Worm (Caenorhabditis elegans) whole organism, L3 larva: ENCODE results near the gene ZK180.5.

Source experiments
- ceh-9 ChIP-seq: sonication (generic microtip); optimal IDR thresholded peaks from 2 replicates; lab custom pipeline; 2018; ENCODE audit warnings: missing biosample characterization, missing genetic modification characterization
- elt-3 ChIP-seq, 3 experiments: fragments of 150-350 bp in 1 of 3; sonication (generic microtip) in 2 of 3; optimal IDR thresholded peaks; 2 replicates in 2 of 3; 4 replicates in 1 of 3; lab custom pipeline; 2014 to 2017; ENCODE audit warnings: missing biosample characterization in 3 of 3, missing genetic modification characterization in 3 of 3
- jun-1 ChIP-seq: fragments of 150-350 bp; optimal IDR thresholded peaks from 2 replicates; lab custom pipeline; 2014; ENCODE audit warnings: missing biosample characterization, missing genetic modification reagents, missing genetic modification characterization
- mdl-1 ChIP-seq: fragments of 150-350 bp; optimal IDR thresholded peaks from 2 replicates; lab custom pipeline; 2014; ENCODE audit warnings: missing biosample characterization, missing genetic modification characterization
- nhr-237 ChIP-seq: fragments of 150-350 bp; optimal IDR thresholded peaks from 2 replicates; lab custom pipeline; 2014; ENCODE audit warnings: missing biosample characterization, missing genetic modification characterization
- nhr-76 ChIP-seq: fragments of 150-350 bp; sonication (generic microtip); optimal IDR thresholded peaks from 5 replicates; lab custom pipeline; 2014; ENCODE audit warnings: missing biosample characterization, missing genetic modification characterization
- nhr-77 ChIP-seq: fragments of 150-350 bp; optimal IDR thresholded peaks from 2 replicates; lab custom pipeline; 2014; ENCODE audit warnings: missing biosample characterization, missing genetic modification characterization
- pqm-1 ChIP-seq: fragments of 150-350 bp; optimal IDR thresholded peaks from 2 replicates; lab custom pipeline; 2017; ENCODE audit warnings: missing biosample characterization, missing genetic modification characterization, inconsistent platforms
- sea-2 ChIP-seq: fragments of 150-350 bp; sonication (generic microtip); optimal IDR thresholded peaks from 4 replicates; lab custom pipeline; 2014; ENCODE audit warnings: missing biosample characterization, missing genetic modification reagents, missing genetic modification characterization
- skn-1 ChIP-seq: fragments of 150-350 bp; optimal IDR thresholded peaks from 2 replicates; lab custom pipeline; 2014; ENCODE audit warnings: missing biosample characterization, missing genetic modification characterization
- tbx-2 ChIP-seq: sonication (generic microtip); optimal IDR thresholded peaks from 2 replicates; lab custom pipeline; 2016; ENCODE audit warnings: mild to moderate bottlenecking, missing genetic modification characterization, missing compliant biosample characterization
- unc-39 ChIP-seq: sonication (generic microtip); optimal IDR thresholded peaks from 4 replicates; lab custom pipeline; 2017; ENCODE audit warnings: missing biosample characterization, missing genetic modification characterization
- unc-62 ChIP-seq: fragments of 150-350 bp; sonication (generic microtip); optimal IDR thresholded peaks from 4 replicates; lab custom pipeline; 2014; ENCODE audit warnings: missing biosample characterization, missing genetic modification reagents, missing genetic modification characterization
- zag-1 ChIP-seq: fragments of 150-350 bp; optimal IDR thresholded peaks from 2 replicates; lab custom pipeline; 2014; ENCODE audit warnings: missing biosample characterization, missing genetic modification characterization

DNA sequence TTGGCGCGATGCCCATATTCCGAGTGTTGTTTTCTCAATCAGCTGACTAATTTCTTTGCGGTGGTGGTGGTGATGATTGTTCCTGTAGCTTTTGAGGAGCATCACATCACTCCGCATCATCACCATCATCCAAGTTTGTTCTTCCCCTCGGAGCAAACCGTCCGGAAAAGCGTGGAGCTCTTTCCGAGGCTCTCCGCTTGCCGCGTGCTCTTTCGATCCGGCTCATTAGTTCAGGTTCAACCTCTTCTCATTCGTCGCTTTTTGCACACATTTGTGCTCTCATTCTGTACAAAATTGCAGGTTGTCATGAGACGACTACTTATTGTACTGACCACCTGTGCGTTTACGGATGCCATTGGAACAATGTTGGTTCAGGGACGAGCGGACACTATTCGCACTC, 51.8 kb downstream of the ZK180.5 start, which contains the start of gene M01H9.5:
- no peak for TF ChIP-seq nhr-237 (tag; lab: Kevin White, UChicago)
- TF ChIP-seq pqm-1 (tag; lab: Kevin White, UChicago) = no peak
- no peak for TF ChIP-seq jun-1 (tag; lab: Kevin White, UChicago)
- no peak for TF ChIP-seq elt-3 (tag; optimal IDR thresholded peaks at IDR 0.05; lab: Kevin White, UChicago)
- no peak for TF ChIP-seq nhr-76 (tag; lab: Kevin White, UChicago)
- TF ChIP-seq ceh-9 (tag; lab: Kevin White, UChicago) = no peak
- TF ChIP-seq unc-39 (tag; lab: Kevin White, UChicago) = no peak
- no peak for TF ChIP-seq nhr-77 (tag; lab: Kevin White, UChicago)
- TF ChIP-seq tbx-2 = no peak
- TF ChIP-seq zag-1 (tag; lab: Kevin White, UChicago) = no peak
- TF ChIP-seq mdl-1 (tag; lab: Kevin White, UChicago) = no peak
- TF ChIP-seq unc-62 (GFP tag; lab: Kevin White, UChicago) = no peak
- no peak for TF ChIP-seq sea-2
- TF ChIP-seq skn-1 = no peak
